Fruit fly (Drosophila melanogaster): Measurements from ENCODE around the gene Kat60.

dm6 chr3R:5193271-5193670 is 38.7 kb downstream of the Kat60 start:
- TF ChIP-seq CG8478 (optimal IDR thresholded peaks at IDR 0.05) (no peak), CTCF (optimal IDR thresholded peaks at IDR 0.05) (no peak)
